Worm (Caenorhabditis elegans) whole organism, midembryonic: ENCODE results near the gene C54C6.11.

Experiments used
- flt-1 ChIP-seq: fragments of 200-800 bp; sonication (Bioruptor generic); IDR thresholded peaks from 2 replicates; pipeline ENCODE4 v1.3.6; 2022; ENCODE audit warnings: missing genetic modification characterization, missing compliant biosample characterization
- klf-2 ChIP-seq: fragments of 200-800 bp; sonication (Bioruptor generic); conservative IDR thresholded peaks from 2 replicates; pipeline ENCODE4 v1.3.6; 2022; ENCODE audit warnings: missing genetic modification reagents, missing genetic modification characterization, missing compliant biosample characterization
- ref-1 ChIP-seq: fragments of 200-800 bp; sonication (Bioruptor generic); conservative IDR thresholded peaks from 2 replicates; pipeline ENCODE4 v1.3.6; 2022; ENCODE audit warnings: missing genetic modification reagents, missing genetic modification characterization, missing compliant biosample characterization
- tab-1 ChIP-seq: fragments of 200-800 bp; sonication (Bioruptor generic); IDR thresholded peaks from 2 replicates; pipeline ENCODE4 v1.3.6; 2022; ENCODE audit warnings: missing genetic modification characterization, missing compliant biosample characterization
- ztf-23 ChIP-seq: fragments of 200-800 bp; sonication (Bioruptor generic); IDR thresholded peaks from 2 replicates; pipeline ENCODE4 v1.3.6; 2022; ENCODE audit warnings: missing genetic modification reagents, missing genetic modification characterization, missing compliant biosample characterization
- ztf-29 ChIP-seq: fragments of 200-800 bp; sonication (Bioruptor generic); IDR thresholded peaks from 2 replicates; pipeline ENCODE4 v1.3.6; 2022; ENCODE audit warnings: missing genetic modification reagents, missing genetic modification characterization, missing compliant biosample characterization

- TF ChIP-seq klf-2 (GFP tag; lab: Robert Waterston, UW), result no peak
- no peak for TF ChIP-seq ztf-29
- no peak for TF ChIP-seq ztf-23 (GFP tag; lab: Robert Waterston, UW)
- TF ChIP-seq flt-1 (GFP tag; lab: Robert Waterston, UW), result no peak
- no peak for TF ChIP-seq ref-1 (GFP tag; lab: Robert Waterston, UW)
- no peak for TF ChIP-seq tab-1 (GFP tag; lab: Robert Waterston, UW)
These were observed 13.9 kb upstream of the C54C6.11 start for ce11 chrIII:3534185-3534584.
